Worm (Caenorhabditis elegans) whole organism, young adult: Measurements from ENCODE around the gene vps-45.

ENCODE experiments used
- B0336.3 ChIP-seq: fragments of 200-800 bp; sonication (Bioruptor generic); IDR thresholded peaks from 2 replicates; pipeline ENCODE4 v1.3.6; 2022; ENCODE audit warnings: missing genetic modification characterization, missing compliant biosample characterization
- C06A6.2 ChIP-seq: fragments of 200-800 bp; sonication (Bioruptor generic); conservative IDR thresholded peaks from 2 replicates; pipeline ENCODE4 v1.3.6; 2022; ENCODE audit warnings: missing genetic modification characterization, missing compliant biosample characterization
- D2030.7 ChIP-seq: fragments of 200-800 bp; sonication (Bioruptor generic); IDR thresholded peaks from 2 replicates; pipeline ENCODE4 v1.3.6; 2022; ENCODE audit warnings: missing genetic modification reagents, missing genetic modification characterization, missing compliant biosample characterization
- F57A8.1 ChIP-seq: fragments of 200-800 bp; sonication (Bioruptor generic); optimal IDR thresholded peaks from 2 replicates; lab custom pipeline; 2018; ENCODE audit warnings: mild to moderate bottlenecking, missing genetic modification characterization, moderate library complexity, missing compliant biosample characterization
- K11D2.4 ChIP-seq: fragments of 200-800 bp; sonication (Bioruptor generic); IDR thresholded peaks from 2 replicates; pipeline ENCODE4 v1.3.6; 2022; ENCODE audit warnings: missing genetic modification reagents, missing genetic modification characterization, missing compliant biosample characterization
- Y56A3A.18 ChIP-seq: fragments of 200-800 bp; sonication (Bioruptor generic); IDR thresholded peaks from 2 replicates; pipeline ENCODE4 v1.3.6; 2022; ENCODE audit warnings: missing genetic modification reagents, missing genetic modification characterization, missing compliant biosample characterization
- Y67H2A.10 ChIP-seq: fragments of 200-800 bp; sonication (Bioruptor generic); conservative IDR thresholded peaks from 2 replicates; pipeline ENCODE4 v1.3.6; 2022; ENCODE audit warnings: missing genetic modification reagents, missing genetic modification characterization, missing compliant biosample characterization
- Y95B8A.8 ChIP-seq: fragments of 200-800 bp; sonication (Bioruptor generic); IDR thresholded peaks from 2 replicates; pipeline ENCODE4 v1.3.6; 2022; ENCODE audit warnings: missing genetic modification reagents, missing genetic modification characterization, missing compliant biosample characterization
- ZK185.1 ChIP-seq: sonication (generic microtip); optimal IDR thresholded peaks from 2 replicates; lab custom pipeline; 2016; ENCODE audit warnings: mild to moderate bottlenecking, missing genetic modification characterization, missing compliant biosample characterization; ENCODE audit not compliant: poor library complexity, severe bottlenecking
- akir-1 ChIP-seq: fragments of 200-800 bp; sonication (Bioruptor generic); optimal IDR thresholded peaks from 2 replicates; lab custom pipeline; 2018; ENCODE audit warnings: mild to moderate bottlenecking, missing genetic modification characterization, moderate library complexity, missing compliant biosample characterization
- atf-7 ChIP-seq: sonication (generic microtip); optimal IDR thresholded peaks from 2 replicates; lab custom pipeline; 2017; ENCODE audit warnings: mild to moderate bottlenecking, missing genetic modification characterization, missing compliant biosample characterization
- attf-3 ChIP-seq: fragments of 200-800 bp; sonication (Bioruptor generic); conservative IDR thresholded peaks from 2 replicates; pipeline ENCODE4 v1.3.6; 2022; ENCODE audit warnings: missing genetic modification reagents, missing genetic modification characterization, missing compliant biosample characterization
- attf-5 ChIP-seq: fragments of 200-800 bp; sonication (Bioruptor generic); optimal IDR thresholded peaks from 2 replicates; lab custom pipeline; 2018; ENCODE audit warnings: mild to moderate bottlenecking, missing genetic modification characterization, missing compliant biosample characterization
- bed-1 ChIP-seq: fragments of 200-800 bp; sonication (Bioruptor generic); IDR thresholded peaks from 2 replicates; pipeline ENCODE4 v1.3.6; 2022; ENCODE audit warnings: missing genetic modification reagents, missing genetic modification characterization, missing compliant biosample characterization
- bed-2 ChIP-seq: fragments of 200-800 bp; sonication (Bioruptor generic); IDR thresholded peaks from 2 replicates; pipeline ENCODE4 v1.3.6; 2022; ENCODE audit warnings: missing genetic modification reagents, missing genetic modification characterization, missing compliant biosample characterization
- ccch-3 ChIP-seq: fragments of 200-800 bp; sonication (Bioruptor generic); optimal IDR thresholded peaks from 2 replicates; lab custom pipeline; 2018; ENCODE audit warnings: mild to moderate bottlenecking, missing genetic modification characterization, missing compliant biosample characterization
- cebp-2 ChIP-seq: fragments of 200-800 bp; sonication (Bioruptor generic); IDR thresholded peaks from 2 replicates; pipeline ENCODE4 v1.3.6; 2022; ENCODE audit warnings: missing genetic modification characterization, missing compliant biosample characterization
- ceh-100 ChIP-seq: fragments of 200-800 bp; sonication (Bioruptor generic); IDR thresholded peaks from 2 replicates; pipeline ENCODE4 v1.3.6; 2022; ENCODE audit warnings: missing genetic modification reagents, missing genetic modification characterization, missing compliant biosample characterization
- ceh-27 ChIP-seq: fragments of 200-800 bp; sonication (Bioruptor generic); optimal IDR thresholded peaks from 2 replicates; lab custom pipeline; 2018; ENCODE audit warnings: mild to moderate bottlenecking, missing genetic modification characterization, moderate library complexity, missing compliant biosample characterization
- chd-7 ChIP-seq: sonication (generic microtip); optimal IDR thresholded peaks from 2 replicates; lab custom pipeline; 2016; ENCODE audit warnings: mild to moderate bottlenecking, missing genetic modification characterization, moderate library complexity, missing compliant biosample characterization
- die-1 ChIP-seq: sonication (generic microtip); optimal IDR thresholded peaks from 2 replicates; lab custom pipeline; 2016; ENCODE audit warnings: missing genotype, mild to moderate bottlenecking, missing genetic modification characterization, missing compliant biosample characterization
- dox-1 ChIP-seq: fragments of 200-800 bp; sonication (Bioruptor generic); IDR thresholded peaks from 2 replicates; pipeline ENCODE4 v1.3.6; 2022; ENCODE audit warnings: missing genetic modification reagents, missing genetic modification characterization, missing compliant biosample characterization
- efl-1 ChIP-seq: fragments of 150-350 bp; optimal IDR thresholded peaks from 2 replicates; lab custom pipeline; 2014; ENCODE audit warnings: missing biosample characterization, missing genetic modification reagents, missing genetic modification characterization
- egl-44 ChIP-seq: fragments of 200-800 bp; sonication (Bioruptor generic); IDR thresholded peaks from 2 replicates; pipeline ENCODE4 v1.3.6; 2022; ENCODE audit warnings: missing genetic modification reagents, missing genetic modification characterization, missing compliant biosample characterization
- egrh-3 ChIP-seq: fragments of 200-800 bp; sonication (Bioruptor generic); IDR thresholded peaks from 2 replicates; pipeline ENCODE4 v1.3.6; 2022; ENCODE audit warnings: missing genetic modification reagents, missing genetic modification characterization, missing compliant biosample characterization
- ekl-4 ChIP-seq: fragments of 200-800 bp; sonication (Bioruptor generic); IDR thresholded peaks from 2 replicates; pipeline ENCODE4 v1.3.6; 2022; ENCODE audit warnings: missing genetic modification reagents, missing genetic modification characterization, missing compliant biosample characterization
- gei-17 ChIP-seq: fragments of 200-800 bp; sonication (Bioruptor generic); optimal IDR thresholded peaks from 2 replicates; lab custom pipeline; 2018; ENCODE audit warnings: mild to moderate bottlenecking, missing genetic modification characterization, missing compliant biosample characterization
- hmg-1.2 ChIP-seq: fragments of 200-800 bp; sonication (Bioruptor generic); IDR thresholded peaks from 2 replicates; pipeline ENCODE4 v1.3.6; 2022; ENCODE audit warnings: missing genetic modification reagents, missing genetic modification characterization, missing compliant biosample characterization
- hmg-20 ChIP-seq: fragments of 200-800 bp; sonication (Bioruptor generic); IDR thresholded peaks from 2 replicates; pipeline ENCODE4 v1.3.6; 2022; ENCODE audit warnings: missing genetic modification reagents, missing genetic modification characterization, missing compliant biosample characterization
- hsf-1 ChIP-seq: fragments of 200-800 bp; sonication (Bioruptor generic); IDR thresholded peaks from 2 replicates; pipeline ENCODE4 v1.3.6; 2022; ENCODE audit warnings: missing genetic modification reagents, missing genetic modification characterization, missing compliant biosample characterization
- let-607 ChIP-seq, 2 experiments: fragments of 200-800 bp in 1 of 2; sonication (Bioruptor generic) in 1 of 2; sonication (generic microtip) in 1 of 2; optimal IDR thresholded peaks; 2 replicates each; lab custom pipeline; 2016 to 2018; ENCODE audit warnings: mild to moderate bottlenecking in 2 of 2, missing compliant biosample characterization in 2 of 2, missing genetic modification characterization in 2 of 2, moderate library complexity in 2 of 2, missing genotype in 1 of 2
- lin-26 ChIP-seq: fragments of 200-800 bp; sonication (Bioruptor generic); IDR thresholded peaks from 2 replicates; pipeline ENCODE4 v1.3.6; 2022; ENCODE audit warnings: missing genetic modification reagents, missing genetic modification characterization, missing compliant biosample characterization
- lin-35 ChIP-seq, 3 experiments: fragments of 150-350 bp in 2 of 3; sonication (generic microtip) in 1 of 3; optimal IDR thresholded peaks; 2 replicates each; lab custom pipeline; 2014 to 2018; ENCODE audit warnings: missing biosample characterization in 3 of 3, missing genetic modification characterization in 3 of 3, missing genetic modification reagents in 3 of 3
- lin-40 ChIP-seq: sonication (generic microtip); optimal IDR thresholded peaks from 2 replicates; lab custom pipeline; 2016; ENCODE audit warnings: missing genetic modification characterization, mild to moderate bottlenecking, missing compliant biosample characterization, missing genotype, missing genetic modification reagents
- madf-10 ChIP-seq: sonication (generic microtip); optimal IDR thresholded peaks from 2 replicates; lab custom pipeline; 2016; ENCODE audit warnings: mild to moderate bottlenecking, missing genetic modification characterization, missing compliant biosample characterization
- mcd-1 ChIP-seq: fragments of 200-800 bp; sonication (Bioruptor generic); IDR thresholded peaks from 2 replicates; pipeline ENCODE4 v1.3.6; 2022; ENCODE audit warnings: missing genetic modification reagents, missing genetic modification characterization, missing compliant biosample characterization
- nfyb-1 ChIP-seq: fragments of 200-800 bp; sonication (Bioruptor generic); IDR thresholded peaks from 2 replicates; pipeline ENCODE4 v1.3.6; 2022; ENCODE audit warnings: missing genetic modification reagents, missing genetic modification characterization, missing compliant biosample characterization
- nhr-27 ChIP-seq: fragments of 200-800 bp; sonication (Bioruptor generic); optimal IDR thresholded peaks from 2 replicates; lab custom pipeline; 2018; ENCODE audit warnings: mild to moderate bottlenecking, missing genetic modification characterization, moderate library complexity, missing compliant biosample characterization
- nhr-80 ChIP-seq: sonication (generic microtip); optimal IDR thresholded peaks from 2 replicates; lab custom pipeline; 2016; ENCODE audit warnings: missing genetic modification characterization, missing compliant biosample characterization
- pbrm-1 ChIP-seq: fragments of 200-800 bp; sonication (Bioruptor generic); IDR thresholded peaks from 2 replicates; pipeline ENCODE4 v1.3.6; 2022; ENCODE audit warnings: missing genetic modification reagents, missing genetic modification characterization, missing compliant biosample characterization
- rcor-1 ChIP-seq: fragments of 200-800 bp; sonication (Bioruptor generic); IDR thresholded peaks from 2 replicates; pipeline ENCODE4 v1.3.6; 2022; ENCODE audit warnings: missing genetic modification reagents, missing genetic modification characterization, missing compliant biosample characterization
- repo-1 ChIP-seq: sonication (generic microtip); optimal IDR thresholded peaks from 2 replicates; lab custom pipeline; 2017; ENCODE audit warnings: mild to moderate bottlenecking, missing genetic modification characterization, missing compliant biosample characterization
- snpc-4 ChIP-seq, 5 experiments: fragments of 150-350 bp in 1 of 5; sonication (generic microtip) in 4 of 5; optimal IDR thresholded peaks; 2 replicates each; lab custom pipeline; 2014 to 2018; ENCODE audit warnings: missing genetic modification characterization in 5 of 5, missing biosample characterization in 3 of 5, antibody characterized with exemption in 2 of 5, mild to moderate bottlenecking in 2 of 5, missing compliant biosample characterization in 2 of 5, missing genotype in 2 of 5, moderate library complexity in 2 of 5, missing genetic modification reagents in 1 of 5
- tbx-9 ChIP-seq: sonication (generic microtip); optimal IDR thresholded peaks from 2 replicates; lab custom pipeline; 2016; ENCODE audit warnings: borderline replicate concordance, missing genetic modification characterization, inconsistent platforms, missing compliant biosample characterization
- tlf-1 ChIP-seq: fragments of 200-800 bp; sonication (Bioruptor generic); optimal IDR thresholded peaks from 2 replicates; lab custom pipeline; 2018; ENCODE audit warnings: mild to moderate bottlenecking, missing genetic modification characterization, missing compliant biosample characterization
- ztf-26 ChIP-seq: sonication (generic microtip); optimal IDR thresholded peaks from 2 replicates; lab custom pipeline; 2017; ENCODE audit warnings: missing genetic modification characterization, missing compliant biosample characterization
- ztf-6 ChIP-seq: fragments of 200-800 bp; sonication (Bioruptor generic); IDR thresholded peaks from 2 replicates; pipeline ENCODE4 v1.3.6; 2022; ENCODE audit warnings: missing genetic modification reagents, missing genetic modification characterization, missing compliant biosample characterization

Gene vps-45

ce11 chrX:949466-949865, 25.2 kb downstream of the vps-45 start:
- 0 out of 2 replicates have a peak, but pooled peaks have one; percentile 42 for TF ChIP-seq bed-2 (GFP tag; lab: Robert Waterston, UW)
- TF ChIP-seq ceh-100 (GFP tag; lab: Robert Waterston, UW), result peak; percentile 43; the same call in 1 of the 2 replicates
- peak; percentile 63; the same call in 1 of the 2 replicates for TF ChIP-seq attf-3 (GFP tag; lab: Robert Waterston, UW)
- TF ChIP-seq hsf-1 (GFP tag; lab: Robert Waterston, UW), result 0 out of 2 replicates have a peak, but pooled peaks have one; percentile 42
- TF ChIP-seq let-607 (tag; optimal IDR thresholded peaks at IDR 0.05; lab: Kevin White, UChicago), result peak in 1 of 2 experiments; percentile 28
- no peak for TF ChIP-seq bed-1
- no peak for TF ChIP-seq tlf-1 (GFP tag; lab: Kevin White, UChicago)
- 0 out of 2 replicates have a peak, but pooled peaks have one; percentile 54 for TF ChIP-seq ekl-4 (GFP tag; lab: Robert Waterston, UW)
- no peak for TF ChIP-seq Y67H2A.10
- peak; percentile 68 for TF ChIP-seq rcor-1 (GFP tag; lab: Robert Waterston, UW)
- peak; percentile 17 for TF ChIP-seq efl-1 (GFP tag; lab: Kevin White, UChicago)
- TF ChIP-seq hmg-20, result peak; percentile 63
- TF ChIP-seq nhr-80 (tag; lab: Kevin White, UChicago), result peak; percentile 46
- TF ChIP-seq lin-40 (tag; lab: Kevin White, UChicago), result peak; percentile 90
- TF ChIP-seq die-1, result peak; percentile 28
- peak; percentile 20 for TF ChIP-seq atf-7
- no peak for TF ChIP-seq D2030.7 (GFP tag; lab: Robert Waterston, UW)
- no peak for TF ChIP-seq ccch-3
- TF ChIP-seq lin-26, result peak; percentile 59; the same call in 1 of the 2 replicates
- 0 out of 2 replicates have a peak, but pooled peaks have one; percentile 22 for TF ChIP-seq egl-44 (GFP tag; lab: Robert Waterston, UW)
- TF ChIP-seq F57A8.1, result no peak
- peak; percentile 80 for TF ChIP-seq nfyb-1
- peak; percentile 62 for TF ChIP-seq egrh-3 (GFP tag; lab: Robert Waterston, UW)
- peak; percentile 59 for TF ChIP-seq C06A6.2
- TF ChIP-seq tbx-9 (tag; lab: Kevin White, UChicago), result no peak
- no peak for TF ChIP-seq nhr-27 (tag; lab: Kevin White, UChicago)
- no peak for TF ChIP-seq ztf-26
- peak; percentile 71 for TF ChIP-seq gei-17 (GFP tag; lab: Kevin White, UChicago)
- 0 out of 2 replicates have a peak, but pooled peaks have one; percentile 41 for TF ChIP-seq ztf-6 (GFP tag; lab: Robert Waterston, UW)
- peak; percentile 37 for TF ChIP-seq ZK185.1 (tag; lab: Kevin White, UChicago)
- TF ChIP-seq Y56A3A.18 (GFP tag; lab: Robert Waterston, UW), result no peak
- peak; percentile 71 for TF ChIP-seq pbrm-1 (GFP tag; lab: Robert Waterston, UW)
- TF ChIP-seq ceh-27 (GFP tag; lab: Kevin White, UChicago), result peak; percentile 90
- TF ChIP-seq B0336.3 (GFP tag; lab: Robert Waterston, UW), result peak; percentile 60; the same call in 1 of the 2 replicates
- no peak for TF ChIP-seq repo-1 (tag; lab: Kevin White, UChicago)
- TF ChIP-seq K11D2.4 (GFP tag; lab: Robert Waterston, UW), result peak; percentile 66; the same call in 1 of the 2 replicates
- peak; percentile 68 for TF ChIP-seq mcd-1 (GFP tag; lab: Robert Waterston, UW)
- peak; percentile 80 for TF ChIP-seq attf-5 (GFP tag; lab: Kevin White, UChicago)
- TF ChIP-seq dox-1 (GFP tag; lab: Robert Waterston, UW), result peak; percentile 49; the same call in 1 of the 2 replicates
- TF ChIP-seq hmg-1.2 (GFP tag; lab: Robert Waterston, UW), result peak; percentile 61
- TF ChIP-seq Y95B8A.8 (GFP tag; lab: Robert Waterston, UW), result 0 out of 2 replicates have a peak, but pooled peaks have one; percentile 27
- peak in 1 of 3 experiments; percentile 36 for TF ChIP-seq lin-35 (GFP tag; optimal IDR thresholded peaks at IDR 0.05; lab: Kevin White, UChicago)
- TF ChIP-seq akir-1, result peak; percentile 53
- peak; percentile 37 for TF ChIP-seq snpc-4 (GFP tag; optimal IDR thresholded peaks at IDR 0.05; lab: Kevin White, UChicago)
- TF ChIP-seq snpc-4 (tag; optimal IDR thresholded peaks at IDR 0.05; lab: Kevin White, UChicago), result peak in 3 of 4 experiments; percentile 27 to 67 (median 37)
- TF ChIP-seq cebp-2 (GFP tag; lab: Robert Waterston, UW), result no peak
- TF ChIP-seq madf-10 (tag; lab: Kevin White, UChicago), result peak; percentile 71
- TF ChIP-seq chd-7 (tag; lab: Kevin White, UChicago), result peak; percentile 59
